Worm (Caenorhabditis elegans): ENCODE results near the gene scvp-1.

DNA sequence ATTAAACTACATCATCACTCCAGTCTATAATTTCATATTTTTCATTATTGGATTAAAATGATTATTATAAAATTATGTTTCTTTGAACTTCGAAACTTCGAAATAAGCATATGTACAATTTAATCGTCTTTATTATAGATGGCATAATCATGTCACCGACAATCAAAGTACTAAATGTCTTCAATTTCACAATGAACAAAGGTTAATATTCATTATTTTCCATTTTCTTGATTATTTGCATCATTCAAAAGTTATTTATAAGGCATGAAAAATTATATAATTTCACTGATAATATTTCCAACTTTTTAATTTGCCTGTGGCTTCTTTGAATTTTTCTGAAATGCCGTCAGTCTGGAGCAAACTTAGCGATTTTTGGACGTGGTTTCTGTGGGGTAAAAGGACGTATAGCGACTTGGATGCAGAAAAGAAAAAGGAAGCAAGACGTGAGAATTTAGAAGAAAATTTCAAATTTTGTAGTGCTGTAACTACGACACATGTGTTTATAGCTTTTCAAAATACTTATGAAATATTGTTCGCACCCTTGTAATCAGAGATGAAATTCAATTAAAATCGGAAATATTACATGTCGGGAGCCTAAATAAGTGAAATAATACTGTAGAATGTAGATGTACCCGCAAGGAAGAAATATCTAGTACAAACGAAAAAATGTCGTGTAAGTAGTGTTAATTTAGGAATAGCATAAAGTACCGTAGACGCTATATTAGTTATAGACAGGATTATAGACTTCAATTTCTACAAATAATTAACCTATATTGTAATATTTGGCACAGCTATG, 24.8 kb upstream of the scvp-1 start, which contains the start of gene F17C11.13:
- no peak for TF ChIP-seq unc-62 (GFP tag; optimal IDR thresholded peaks at IDR 0.05)
- no peak for TF ChIP-seq rnt-1 (tag; optimal IDR thresholded peaks at IDR 0.05)
- TF ChIP-seq fos-1 (tag; optimal IDR thresholded peaks at IDR 0.05): no peak
- TF ChIP-seq skn-1 (tag; optimal IDR thresholded peaks at IDR 0.05): no peak
- TF ChIP-seq nhr-47 (tag; optimal IDR thresholded peaks at IDR 0.05): no peak
- no peak for TF ChIP-seq ztf-11 (tag; optimal IDR thresholded peaks at IDR 0.05)

Data from whole organism, L1 larva.